Fruit fly (Drosophila melanogaster): Measurements from ENCODE around the gene meigo.

DNA sequence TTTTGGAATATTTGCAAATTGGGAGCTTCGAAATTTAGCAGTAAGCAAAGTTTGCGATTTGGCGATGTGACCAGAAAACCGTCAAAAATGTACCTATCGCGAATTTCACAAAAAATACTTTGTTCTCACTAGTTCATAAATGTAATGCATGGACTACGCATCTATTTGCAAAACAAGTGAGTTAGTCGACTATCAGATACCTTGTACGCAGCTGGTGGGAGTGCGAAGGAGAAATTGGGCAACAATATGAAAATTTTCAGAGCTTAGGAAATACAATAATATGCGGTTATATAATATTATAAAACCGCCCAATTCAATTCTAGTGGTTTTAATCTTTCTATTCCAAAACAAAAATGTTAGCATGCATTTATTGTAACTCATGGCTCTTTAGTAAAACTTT, 19.3 kb upstream of the meigo start, which contains the start of gene Bdbt:
- no peak for TF ChIP-seq usp (GFP tag; optimal IDR thresholded peaks at IDR 0.05)
- no peak for TF ChIP-seq CG8478 (optimal IDR thresholded peaks at IDR 0.05)
- no peak for TF ChIP-seq psq (optimal IDR thresholded peaks at IDR 0.05)
- TF ChIP-seq Dll (optimal IDR thresholded peaks at IDR 0.05), result no peak
